Worm (Caenorhabditis elegans): ENCODE data around the gene ttc-17.

- TF ChIP-seq tbx-2 (tag; optimal IDR thresholded peaks at IDR 0.05) = no peak
- no peak for TF ChIP-seq egl-13 (tag; optimal IDR thresholded peaks at IDR 0.05)
- TF ChIP-seq aly-2 (tag; optimal IDR thresholded peaks at IDR 0.05) = no peak
- TF ChIP-seq skn-1 (tag; optimal IDR thresholded peaks at IDR 0.05) = no peak
- no peak for TF ChIP-seq aha-1 (tag; optimal IDR thresholded peaks at IDR 0.05)
- TF ChIP-seq ztf-4 (tag; optimal IDR thresholded peaks at IDR 0.05) = no peak
- TF ChIP-seq nhr-77 (tag; optimal IDR thresholded peaks at IDR 0.05) = no peak
- no peak for TF ChIP-seq nhr-11 (tag; optimal IDR thresholded peaks at IDR 0.05)
- no peak for TF ChIP-seq dpl-1 (GFP tag; optimal IDR thresholded peaks at IDR 0.05)
- no peak for TF ChIP-seq unc-62 (GFP tag; optimal IDR thresholded peaks at IDR 0.05)
These were observed 42.9 kb upstream of the ttc-17 start, which contains the start of gene mod-1 for ce11 chrV:8913940-8914339.

Data from whole organism, L1 larva.